Worm (Caenorhabditis elegans) whole organism, midembryonic: ENCODE data around the gene mdt-29.

Experiments
- T22C8.4 ChIP-seq: fragments of 200-800 bp; sonication (Bioruptor generic); IDR thresholded peaks from 2 replicates; pipeline ENCODE4 v1.3.6; 2022; ENCODE audit warnings: missing genetic modification characterization, missing compliant biosample characterization
- cog-1 ChIP-seq: sonication (generic microtip); optimal IDR thresholded peaks from 2 replicates; lab custom pipeline; 2016; ENCODE audit warnings: missing genetic modification characterization, missing compliant biosample characterization
- flt-1 ChIP-seq: fragments of 200-800 bp; sonication (Bioruptor generic); IDR thresholded peaks from 2 replicates; pipeline ENCODE4 v1.3.6; 2022; ENCODE audit warnings: missing genetic modification characterization, missing compliant biosample characterization
- klf-2 ChIP-seq: fragments of 200-800 bp; sonication (Bioruptor generic); conservative IDR thresholded peaks from 2 replicates; pipeline ENCODE4 v1.3.6; 2022; ENCODE audit warnings: missing genetic modification reagents, missing genetic modification characterization, missing compliant biosample characterization
- med-1 ChIP-seq: sonication (generic microtip); optimal IDR thresholded peaks from 2 replicates; lab custom pipeline; 2017; ENCODE audit warnings: missing genetic modification characterization, mild to moderate bottlenecking, missing compliant biosample characterization, antibody characterized with exemption, missing genetic modification reagents; ENCODE audit not compliant: insufficient read depth
- ref-1 ChIP-seq: fragments of 200-800 bp; sonication (Bioruptor generic); conservative IDR thresholded peaks from 2 replicates; pipeline ENCODE4 v1.3.6; 2022; ENCODE audit warnings: missing genetic modification reagents, missing genetic modification characterization, missing compliant biosample characterization
- tab-1 ChIP-seq: fragments of 200-800 bp; sonication (Bioruptor generic); IDR thresholded peaks from 2 replicates; pipeline ENCODE4 v1.3.6; 2022; ENCODE audit warnings: missing genetic modification characterization, missing compliant biosample characterization
- ztf-23 ChIP-seq: fragments of 200-800 bp; sonication (Bioruptor generic); IDR thresholded peaks from 2 replicates; pipeline ENCODE4 v1.3.6; 2022; ENCODE audit warnings: missing genetic modification reagents, missing genetic modification characterization, missing compliant biosample characterization
- ztf-29 ChIP-seq: fragments of 200-800 bp; sonication (Bioruptor generic); IDR thresholded peaks from 2 replicates; pipeline ENCODE4 v1.3.6; 2022; ENCODE audit warnings: missing genetic modification reagents, missing genetic modification characterization, missing compliant biosample characterization

Gene mdt-29

DNA sequence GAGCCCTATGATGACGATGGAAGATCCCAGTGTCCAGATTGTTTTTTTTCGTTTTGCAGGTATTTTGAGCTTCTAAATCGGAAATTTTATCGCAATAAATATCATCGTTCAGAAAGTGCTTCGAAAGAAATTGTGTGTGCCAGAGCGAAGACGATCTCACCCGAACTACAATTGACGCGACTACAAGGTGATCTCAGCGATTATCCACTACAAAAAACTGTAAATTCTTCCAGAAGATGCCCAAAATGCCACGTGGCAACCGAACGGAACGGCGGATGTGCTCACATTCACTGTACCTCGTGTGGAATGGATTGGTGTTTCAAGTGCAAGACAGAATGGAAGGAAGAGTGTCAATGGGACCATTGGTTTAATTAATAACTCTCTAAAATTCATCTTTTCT is at the start of gene mdt-29:
mdt-29 (plus strand) TSS at position 301 of the 400 bp plus-strand sequence.
- TF ChIP-seq ztf-23 (GFP tag; lab: Robert Waterston, UW) = no peak

DNA sequence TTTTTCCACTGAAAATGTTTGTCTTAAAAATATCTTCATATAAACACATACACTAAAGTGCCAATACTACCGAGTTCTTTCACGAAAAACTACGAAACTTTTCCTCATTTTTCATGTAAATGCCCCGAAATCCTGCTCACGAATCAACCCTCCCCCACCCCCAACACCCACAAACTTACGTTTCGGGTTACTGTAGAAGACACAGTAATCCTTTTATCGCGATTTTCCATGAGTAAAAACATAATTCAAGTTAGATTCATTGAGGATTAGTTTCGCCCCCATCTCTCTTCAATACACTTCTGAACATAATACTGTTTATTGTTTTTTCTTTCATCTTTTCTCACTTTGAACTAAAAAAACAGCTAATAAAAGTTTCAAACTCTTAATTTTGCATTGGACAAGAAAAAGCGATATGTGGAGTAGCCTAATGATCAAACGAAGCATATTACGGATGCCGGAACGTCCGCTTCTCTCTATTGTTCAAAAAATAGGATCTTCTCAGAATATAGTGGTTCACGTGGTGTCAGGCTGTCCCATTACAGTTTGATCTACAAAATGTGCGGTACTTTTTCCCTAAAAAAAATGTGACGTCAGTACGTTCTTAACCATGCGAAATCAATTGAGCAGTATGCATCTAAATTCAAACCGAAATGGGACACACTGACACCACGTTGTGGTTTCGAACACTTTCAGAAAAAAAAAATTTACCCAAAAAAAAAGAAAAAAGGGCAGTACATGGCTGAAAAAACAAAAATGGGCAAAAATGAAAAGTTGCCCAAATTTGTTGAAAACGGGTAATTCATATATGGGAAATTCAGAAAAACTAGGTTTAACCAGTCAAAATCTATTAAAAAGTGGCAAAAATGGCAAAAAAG is 48.7 kb upstream of the mdt-29 start:
- TF ChIP-seq tab-1 (GFP tag; lab: Robert Waterston, UW) (no peak), cog-1 (tag; lab: Kevin White, UChicago) (no peak), T22C8.4 (no peak), med-1 (GFP tag; lab: Kevin White, UChicago) (no peak), ztf-29 (GFP tag; lab: Robert Waterston, UW) (no peak), flt-1 (GFP tag; lab: Robert Waterston, UW) (no peak), ref-1 (GFP tag; lab: Robert Waterston, UW) (no peak), klf-2 (GFP tag; lab: Robert Waterston, UW) (no peak), ztf-23 (GFP tag; lab: Robert Waterston, UW) (no peak)

DNA sequence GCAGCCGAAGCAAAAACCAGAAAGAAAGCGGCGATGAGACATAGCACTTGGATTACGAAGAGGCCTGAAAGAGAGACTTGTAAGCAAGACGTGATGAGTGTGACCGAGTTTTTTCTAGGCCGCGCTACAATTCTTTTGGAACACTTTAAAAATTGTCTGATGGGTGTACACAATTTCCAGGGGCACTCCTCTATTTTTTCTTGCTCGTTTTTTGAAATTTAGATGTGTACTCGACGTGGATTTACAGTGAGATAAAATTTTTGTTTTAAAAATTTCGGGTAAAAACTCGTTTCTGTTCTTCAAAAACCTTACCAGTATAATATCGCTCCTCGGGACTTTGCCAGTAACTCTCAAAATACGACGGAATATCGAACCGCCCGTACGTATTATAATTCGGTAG is 43.2 kb upstream of the mdt-29 start:
- TF ChIP-seq tab-1 (GFP tag; lab: Robert Waterston, UW) (no peak), ref-1 (GFP tag; lab: Robert Waterston, UW) (no peak), med-1 (GFP tag; lab: Kevin White, UChicago) (no peak), ztf-29 (GFP tag; lab: Robert Waterston, UW) (no peak), cog-1 (tag; lab: Kevin White, UChicago) (no peak), klf-2 (GFP tag; lab: Robert Waterston, UW) (no peak), ztf-23 (GFP tag; lab: Robert Waterston, UW) (no peak), flt-1 (GFP tag; lab: Robert Waterston, UW) (no peak), T22C8.4 (no peak)

DNA sequence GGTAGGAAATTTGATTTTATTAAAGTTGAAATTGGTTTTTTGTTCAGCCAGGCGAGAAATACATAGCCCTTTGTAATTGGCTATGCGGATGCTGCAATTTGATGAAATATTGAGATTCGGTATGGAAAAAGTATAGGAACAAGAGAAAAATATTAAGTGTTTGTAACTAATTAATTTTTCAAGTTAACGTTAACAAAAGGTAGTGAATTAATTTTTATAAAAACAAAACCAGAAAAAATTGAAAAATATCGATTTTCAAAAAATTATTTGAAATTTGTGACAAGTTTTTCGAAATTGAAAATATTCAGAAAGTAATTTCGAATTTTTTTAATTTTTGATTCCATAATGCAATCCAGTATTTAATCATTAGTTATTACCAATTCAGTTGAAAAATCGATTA is 41.4 kb upstream of the mdt-29 start, which contains the start of gene W06F12.2:
W06F12.2 (minus strand) TSS at position 101 of the 400 bp plus-strand sequence.
- TF ChIP-seq flt-1 (GFP tag; lab: Robert Waterston, UW) (no peak), tab-1 (GFP tag; lab: Robert Waterston, UW) (no peak), ztf-29 (GFP tag; lab: Robert Waterston, UW) (no peak), med-1 (GFP tag; lab: Kevin White, UChicago) (no peak), T22C8.4 (no peak), klf-2 (GFP tag; lab: Robert Waterston, UW) (no peak), ref-1 (GFP tag; lab: Robert Waterston, UW) (no peak), cog-1 (tag; lab: Kevin White, UChicago) (no peak), ztf-23 (GFP tag; lab: Robert Waterston, UW) (no peak)

DNA sequence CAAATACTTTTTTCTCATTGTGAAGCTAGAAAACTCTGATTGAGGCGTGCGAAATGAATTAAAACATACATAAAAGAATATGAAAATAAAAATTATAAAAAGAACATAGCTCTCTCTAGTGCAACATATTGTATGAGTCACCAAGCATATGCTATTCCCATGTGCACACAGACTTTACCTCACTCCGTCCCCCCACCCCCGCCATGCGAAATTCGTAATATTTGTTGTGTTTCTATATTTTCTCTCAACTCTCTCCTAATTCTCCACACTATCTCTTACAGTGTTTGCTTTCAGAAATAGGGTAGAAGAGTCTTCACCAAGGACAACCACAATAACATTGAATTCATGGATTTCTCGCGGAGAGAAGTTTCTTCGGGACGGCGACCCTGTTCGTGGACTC is 40.3 kb upstream of the mdt-29 start:
- no peak for TF ChIP-seq flt-1 (GFP tag; lab: Robert Waterston, UW)
- TF ChIP-seq cog-1 (tag; lab: Kevin White, UChicago) = no peak
- TF ChIP-seq T22C8.4 = no peak
- no peak for TF ChIP-seq ref-1 (GFP tag; lab: Robert Waterston, UW)
- no peak for TF ChIP-seq klf-2 (GFP tag; lab: Robert Waterston, UW)
- no peak for TF ChIP-seq tab-1 (GFP tag; lab: Robert Waterston, UW)
- no peak for TF ChIP-seq med-1 (GFP tag; lab: Kevin White, UChicago)
- no peak for TF ChIP-seq ztf-29 (GFP tag; lab: Robert Waterston, UW)
- no peak for TF ChIP-seq ztf-23 (GFP tag; lab: Robert Waterston, UW)

DNA sequence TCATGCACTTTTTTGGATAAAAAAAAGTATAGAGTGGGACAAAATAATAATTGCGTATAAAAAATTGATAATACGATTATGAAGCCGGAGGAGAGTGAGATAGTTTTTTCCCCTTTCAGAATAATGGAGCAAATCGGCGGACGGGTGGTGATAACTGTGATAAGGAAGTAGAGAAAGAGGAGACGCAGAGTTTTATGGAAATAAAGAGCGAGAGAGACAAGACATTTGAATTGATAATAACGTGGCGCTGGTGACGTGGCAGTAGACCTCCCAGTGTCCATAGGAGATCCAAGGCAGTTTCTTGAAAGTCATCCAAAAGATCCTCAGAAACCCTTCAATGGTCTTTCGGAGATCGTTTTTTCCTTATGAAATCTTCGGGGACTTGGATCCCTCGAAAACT is 39.1 kb upstream of the mdt-29 start:
- no peak for TF ChIP-seq cog-1 (tag; lab: Kevin White, UChicago)
- no peak for TF ChIP-seq med-1 (GFP tag; lab: Kevin White, UChicago)
- TF ChIP-seq ztf-23 (GFP tag; lab: Robert Waterston, UW) = no peak
- TF ChIP-seq tab-1 (GFP tag; lab: Robert Waterston, UW) = no peak
- no peak for TF ChIP-seq flt-1 (GFP tag; lab: Robert Waterston, UW)

DNA sequence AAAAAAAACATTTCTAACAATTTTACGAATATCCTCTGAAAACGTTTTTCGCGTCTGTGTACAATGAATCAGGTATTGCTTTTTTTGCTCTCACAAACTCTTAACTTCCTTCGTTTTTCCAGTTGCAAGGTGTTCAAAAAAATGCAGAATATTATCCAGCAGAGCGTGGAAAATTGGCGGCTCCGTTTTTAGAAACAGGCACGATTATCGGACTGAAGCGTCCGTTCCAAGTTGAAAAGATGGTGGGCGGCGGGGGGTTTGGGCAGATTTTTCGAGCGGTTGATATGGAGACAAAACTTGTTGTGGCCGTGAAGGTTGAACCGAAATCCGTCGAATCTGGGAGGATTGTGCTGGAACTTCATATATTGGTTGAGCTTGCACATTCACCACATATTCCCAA is 38.0 kb upstream of the mdt-29 start, which contains the start of gene W06F12.3:
W06F12.3 (plus strand) TSS at position 23 of the 400 bp plus-strand sequence.
- TF ChIP-seq cog-1 (tag; lab: Kevin White, UChicago) (no peak), ztf-23 (GFP tag; lab: Robert Waterston, UW) (no peak), T22C8.4 (no peak), klf-2 (GFP tag; lab: Robert Waterston, UW) (no peak), ztf-29 (GFP tag; lab: Robert Waterston, UW) (no peak), ref-1 (GFP tag; lab: Robert Waterston, UW) (no peak), flt-1 (GFP tag; lab: Robert Waterston, UW) (no peak), tab-1 (GFP tag; lab: Robert Waterston, UW) (no peak), med-1 (GFP tag; lab: Kevin White, UChicago) (no peak)

DNA sequence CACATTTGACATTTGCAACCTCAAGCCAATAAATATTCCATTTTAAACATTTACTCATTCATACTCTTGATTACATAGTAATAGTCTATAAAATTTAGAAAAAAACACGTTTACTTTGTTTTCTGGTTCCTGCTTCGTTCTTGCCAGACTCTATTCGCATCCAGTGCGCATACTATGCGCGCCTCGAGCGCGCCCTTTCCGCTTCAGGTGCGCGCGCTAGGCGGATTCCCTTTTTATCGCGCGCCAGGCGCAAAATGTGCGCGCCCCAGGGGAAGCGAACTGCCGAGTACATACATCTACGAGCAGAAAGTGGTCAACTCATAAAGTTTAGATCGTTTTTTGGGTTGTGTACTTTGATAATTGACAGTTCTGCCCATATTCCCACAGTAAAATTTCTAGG is 31.6 kb upstream of the mdt-29 start:
- TF ChIP-seq tab-1 (GFP tag; lab: Robert Waterston, UW) (no peak), cog-1 (tag; lab: Kevin White, UChicago) (no peak), ztf-23 (GFP tag; lab: Robert Waterston, UW) (no peak), med-1 (GFP tag; lab: Kevin White, UChicago) (no peak), ref-1 (GFP tag; lab: Robert Waterston, UW) (no peak), ztf-29 (GFP tag; lab: Robert Waterston, UW) (no peak)

DNA sequence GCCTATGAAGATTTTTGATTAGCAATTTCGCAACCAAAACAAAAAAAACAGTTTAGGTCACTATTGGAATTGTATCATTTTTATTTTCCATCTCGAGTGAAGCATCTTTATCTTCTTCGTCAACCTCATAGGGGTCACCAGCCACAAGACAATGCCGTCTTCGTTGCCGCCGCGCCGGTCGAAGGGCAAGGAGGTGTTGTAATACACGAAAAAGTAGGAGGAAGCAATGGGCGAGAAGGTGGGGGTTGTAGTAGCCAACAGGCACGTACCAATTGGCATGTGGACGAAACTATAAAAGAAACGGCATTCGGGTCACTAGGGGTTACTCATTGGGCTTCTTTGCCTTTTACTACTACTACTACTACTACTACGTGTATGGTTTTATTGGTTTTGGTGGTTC is 30.9 kb upstream of the mdt-29 start:
- TF ChIP-seq T22C8.4 (no peak), ztf-29 (GFP tag; lab: Robert Waterston, UW) (no peak), klf-2 (GFP tag; lab: Robert Waterston, UW) (no peak), flt-1 (GFP tag; lab: Robert Waterston, UW) (no peak), ztf-23 (GFP tag; lab: Robert Waterston, UW) (no peak), med-1 (GFP tag; lab: Kevin White, UChicago) (no peak), ref-1 (GFP tag; lab: Robert Waterston, UW) (no peak), tab-1 (GFP tag; lab: Robert Waterston, UW) (no peak), cog-1 (tag; lab: Kevin White, UChicago) (no peak)
